Fruit fly (Drosophila melanogaster): Measurements from ENCODE around the gene Fam92.

The Fam92 gene

dm6 chr2L:12475308-12475707 lies 50.6 kb downstream of the Fam92 start (continued):
- TF ChIP-seq Eip93F (GFP tag; optimal IDR thresholded peaks at IDR 0.05) (peak; percentile 77), Ets96B (tag; optimal IDR thresholded peaks at IDR 0.05) (no peak), fkh (GFP tag; optimal IDR thresholded peaks at IDR 0.05) (peak; percentile 92), Hr38 (GFP tag; optimal IDR thresholded peaks at IDR 0.05) (no peak), CG8119 (GFP tag; IDR thresholded peaks at IDR 0.05) (no peak), Met (GFP tag; optimal IDR thresholded peaks at IDR 0.05) (peak; percentile 49), CG31627 (GFP tag; optimal IDR thresholded peaks at IDR 0.05) (no peak), CG4318 (GFP tag; optimal IDR thresholded peaks at IDR 0.05) (no peak), Ets21C (GFP tag; optimal IDR thresholded peaks at IDR 0.05) (no peak), CG9139 (GFP tag; optimal IDR thresholded peaks at IDR 0.05) (no peak), Sox14 (GFP tag; optimal IDR thresholded peaks at IDR 0.05) (peak; percentile 46), CG1621 (tag; optimal IDR thresholded peaks at IDR 0.05) (no peak), Eip75B (GFP tag; optimal IDR thresholded peaks at IDR 0.05) (peak; percentile 20)
